Fruit fly (Drosophila melanogaster): ENCODE measurements around the gene Mcm6.
A peak's percentile ranks its signal among the peaks of the same experiment; 100 is the strongest.

Mcm6 gene

dm6 chrX:6702028-6702433 is 27.8 kb downstream of the Mcm6 start (continued):
- peak; percentile 43 for TF ChIP-seq bcd (GFP tag; optimal IDR thresholded peaks at IDR 0.05)
- no peak for TF ChIP-seq ems (GFP tag; optimal IDR thresholded peaks at IDR 0.05)
- no peak for TF ChIP-seq lbe (GFP tag; optimal IDR thresholded peaks at IDR 0.05)
- peak; percentile 79 for TF ChIP-seq CoRest (tag; optimal IDR thresholded peaks at IDR 0.05)
- TF ChIP-seq hth (optimal IDR thresholded peaks at IDR 0.05) = no peak
- TF ChIP-seq CG17385 (GFP tag; optimal IDR thresholded peaks at IDR 0.05) = peak; percentile 65
- TF ChIP-seq Lhr (GFP tag; optimal IDR thresholded peaks at IDR 0.05) = peak; percentile 23
- TF ChIP-seq CG2712 (tag; optimal IDR thresholded peaks at IDR 0.05) = peak; percentile 80
- peak; percentile 72 for TF ChIP-seq CG15269 (tag; optimal IDR thresholded peaks at IDR 0.05)
- peak; percentile 26 for TF ChIP-seq CG8281 (tag; optimal IDR thresholded peaks at IDR 0.05)
- TF ChIP-seq CTCF (GFP tag; optimal IDR thresholded peaks at IDR 0.05) = peak; percentile 29
- TF ChIP-seq Spps (tag; optimal IDR thresholded peaks at IDR 0.05) = peak; percentile 40
- no peak for TF ChIP-seq HLHmδ (GFP tag; optimal IDR thresholded peaks at IDR 0.05)
- peak; percentile 19; the same call in 1 of the 2 replicates for TF ChIP-seq CG4730 (GFP tag; IDR thresholded peaks at IDR 0.05)
- TF ChIP-seq CG15601 (tag; optimal IDR thresholded peaks at IDR 0.05) = peak; percentile 75
- TF ChIP-seq gem (tag; optimal IDR thresholded peaks at IDR 0.05) = peak; percentile 82
- no peak for TF ChIP-seq Elba2 (GFP tag; optimal IDR thresholded peaks at IDR 0.05)
- no peak for TF ChIP-seq cas (GFP tag; IDR thresholded peaks at IDR 0.05)
- TF ChIP-seq CG12299 (tag; optimal IDR thresholded peaks at IDR 0.05) = peak; percentile 16
- no peak for TF ChIP-seq lov (optimal IDR thresholded peaks at IDR 0.05)
- TF ChIP-seq lov (GFP tag; IDR thresholded peaks at IDR 0.05) = 0 out of 3 replicates have a peak, but pooled peaks have one; percentile 15
- peak; percentile 19; the same call in 1 of the 2 replicates for TF ChIP-seq gt (GFP tag; IDR thresholded peaks at IDR 0.05)
- TF ChIP-seq ttk (GFP tag; IDR thresholded peaks at IDR 0.05) = peak; percentile 80
- peak; percentile 23 for TF ChIP-seq CG18764 (GFP tag; optimal IDR thresholded peaks at IDR 0.05)
- TF ChIP-seq CG13894 (tag; optimal IDR thresholded peaks at IDR 0.05) = no peak
- peak; percentile 65 for TF ChIP-seq grau (tag; optimal IDR thresholded peaks at IDR 0.05)
- TF ChIP-seq zf30C (GFP tag; optimal IDR thresholded peaks at IDR 0.05) = peak; percentile 38
- TF ChIP-seq unc-4 (GFP tag; IDR thresholded peaks at IDR 0.05; ENCODE audit: partially characterized antibody) = no peak
- TF ChIP-seq ind (GFP tag; optimal IDR thresholded peaks at IDR 0.05) = peak; percentile 37
- no peak for TF ChIP-seq Taf1 (GFP tag; IDR thresholded peaks at IDR 0.05)
- no peak for TF ChIP-seq Opbp (GFP tag; IDR thresholded peaks at IDR 0.05; ENCODE audit: partially characterized antibody)
- peak; percentile 72 for TF ChIP-seq stc (GFP tag; IDR thresholded peaks at IDR 0.05)
- TF ChIP-seq slp2 (GFP tag; optimal IDR thresholded peaks at IDR 0.05) = peak; percentile 62
- TF ChIP-seq vnd (GFP tag; IDR thresholded peaks at IDR 0.05; ENCODE audit: partially characterized antibody) = no peak
- TF ChIP-seq eyg (GFP tag; optimal IDR thresholded peaks at IDR 0.05) = no peak
- peak; percentile 7 for TF ChIP-seq CG13123 (GFP tag; optimal IDR thresholded peaks at IDR 0.05)
- peak; percentile 44 for TF ChIP-seq NfI (GFP tag; optimal IDR thresholded peaks at IDR 0.05)
- TF ChIP-seq Tbp (GFP tag; optimal IDR thresholded peaks at IDR 0.05) = no peak
- peak; percentile 23 for TF ChIP-seq her (GFP tag; optimal IDR thresholded peaks at IDR 0.05)
- no peak for TF ChIP-seq stwl (tag; optimal IDR thresholded peaks at IDR 0.05)
- no peak for TF ChIP-seq CG11398 (GFP tag; optimal IDR thresholded peaks at IDR 0.05)
- TF ChIP-seq C15 (GFP tag; IDR thresholded peaks at IDR 0.05) = no peak
- TF ChIP-seq Nf-YA (GFP tag; IDR thresholded peaks at IDR 0.05) = peak; percentile 47; the same call in 1 of the 2 replicates
- TF ChIP-seq CG14710 (tag; optimal IDR thresholded peaks at IDR 0.05) = peak; percentile 68
- peak; percentile 29; the same call in 1 of the 2 replicates for TF ChIP-seq bowl (GFP tag; IDR thresholded peaks at IDR 0.05)
- TF ChIP-seq Hr39 (optimal IDR thresholded peaks at IDR 0.05) = no peak
- peak; percentile 54 for TF ChIP-seq org-1 (GFP tag; optimal IDR thresholded peaks at IDR 0.05)
